Fruit fly (Drosophila melanogaster) S2 (cell line): ENCODE results near the gene ich.

Experiments
- CG8478 ChIP-seq: fragments of >200 bp; optimal IDR thresholded peaks from 2 replicates; lab custom pipeline; 2018
- CTCF ChIP-seq, 2 experiments: fragments of >200 bp; optimal IDR thresholded peaks; 2 replicates each; lab custom pipeline; 2018

- TF ChIP-seq CG8478 (no peak), CTCF (optimal IDR thresholded peaks at IDR 0.05; lab: Kevin White, UChicago) (no peak)
These were observed 13.3 kb upstream of the ich start for dm6 chr3R:8976073-8976593.
